Worm (Caenorhabditis elegans) whole organism, L4 larva: ENCODE results near the gene dars-2.

ENCODE experiments used
- D1046.2 ChIP-seq: fragments of 200-800 bp; sonication (Bioruptor generic); IDR thresholded peaks from 2 replicates; pipeline ENCODE4 v1.3.6; 2022; ENCODE audit warnings: missing genetic modification characterization, missing compliant biosample characterization
- F37D6.2 ChIP-seq: sonication (generic microtip); optimal IDR thresholded peaks from 2 replicates; lab custom pipeline; 2016; ENCODE audit warnings: mild to moderate bottlenecking, missing genetic modification characterization, missing compliant biosample characterization
- F44E2.7 ChIP-seq: fragments of 200-800 bp; sonication (Bioruptor generic); IDR thresholded peaks from 2 replicates; pipeline ENCODE4 v2.1.2; 2022; ENCODE audit warnings: missing genetic modification characterization, missing compliant biosample characterization
- F49E8.2 ChIP-seq: sonication (generic microtip); optimal IDR thresholded peaks from 2 replicates; lab custom pipeline; 2016; ENCODE audit warnings: missing compliant biosample characterization, mild to moderate bottlenecking, missing genetic modification characterization, borderline replicate concordance
- T20F7.1 ChIP-seq: fragments of 200-800 bp; sonication (Bioruptor generic); optimal IDR thresholded peaks from 2 replicates; lab custom pipeline; 2018; ENCODE audit warnings: mild to moderate bottlenecking, missing genetic modification characterization, missing compliant biosample characterization
- Y5F2A.4 ChIP-seq: fragments of 200-800 bp; sonication (Bioruptor generic); optimal IDR thresholded peaks from 2 replicates; lab custom pipeline; 2018; ENCODE audit warnings: mild to moderate bottlenecking, missing genetic modification characterization, missing compliant biosample characterization
- ama-1 ChIP-seq: fragments of 150-350 bp; optimal IDR thresholded peaks from 2 replicates; lab custom pipeline; 2014; ENCODE audit warnings: inconsistent platforms, mixed read lengths
- arid-1 ChIP-seq: fragments of 200-800 bp; sonication (Bioruptor generic); conservative IDR thresholded peaks from 2 replicates; pipeline ENCODE4 v1.3.6; 2022; ENCODE audit warnings: missing genetic modification reagents, missing genetic modification characterization, missing compliant biosample characterization
- attf-4 ChIP-seq: sonication (generic microtip); optimal IDR thresholded peaks from 3 replicates; lab custom pipeline; 2017; ENCODE audit warnings: missing biosample characterization, missing genetic modification characterization
- ceh-28 ChIP-seq: fragments of 150-350 bp; optimal IDR thresholded peaks from 2 replicates; lab custom pipeline; 2014; ENCODE audit warnings: missing biosample characterization, missing genetic modification reagents, missing genetic modification characterization
- ceh-82 ChIP-seq: sonication (generic microtip); optimal IDR thresholded peaks from 2 replicates; lab custom pipeline; 2017; ENCODE audit warnings: missing biosample characterization, missing genetic modification characterization
- cey-2 ChIP-seq: sonication (generic microtip); optimal IDR thresholded peaks from 3 replicates; lab custom pipeline; 2017; ENCODE audit warnings: missing genetic modification characterization, mild to moderate bottlenecking, missing compliant biosample characterization, antibody characterized with exemption, borderline replicate concordance; ENCODE audit not compliant: insufficient read depth
- ctbp-1 ChIP-seq: fragments of 200-800 bp; sonication (Bioruptor generic); IDR thresholded peaks from 2 replicates; pipeline ENCODE4 v1.3.6; 2022; ENCODE audit warnings: missing genetic modification reagents, missing genetic modification characterization, missing compliant biosample characterization
- daf-19 ChIP-seq: fragments of 200-800 bp; sonication (Bioruptor generic); conservative IDR thresholded peaks from 2 replicates; pipeline ENCODE4 v1.3.6; 2022; ENCODE audit warnings: missing genetic modification characterization, missing compliant biosample characterization
- dmd-9 ChIP-seq: fragments of 200-800 bp; sonication (Bioruptor generic); IDR thresholded peaks from 2 replicates; pipeline ENCODE4 v1.3.6; 2022; ENCODE audit warnings: missing genetic modification reagents, missing genetic modification characterization, missing compliant biosample characterization
- dpl-1 ChIP-seq: fragments of 150-350 bp; optimal IDR thresholded peaks from 2 replicates; lab custom pipeline; 2014; ENCODE audit warnings: missing biosample characterization, missing genetic modification reagents, missing genetic modification characterization
- dve-1 ChIP-seq: sonication (generic microtip); optimal IDR thresholded peaks from 2 replicates; lab custom pipeline; 2017; ENCODE audit warnings: antibody characterized with exemption, mild to moderate bottlenecking, missing genetic modification characterization, missing compliant biosample characterization; ENCODE audit not compliant: insufficient read depth
- hlh-11 ChIP-seq: fragments of 200-800 bp; sonication (Bioruptor generic); optimal IDR thresholded peaks from 2 replicates; lab custom pipeline; 2018; ENCODE audit warnings: mild to moderate bottlenecking, missing genetic modification characterization, missing compliant biosample characterization
- hlh-30 ChIP-seq: sonication (generic microtip); optimal IDR thresholded peaks from 2 replicates; lab custom pipeline; 2017; ENCODE audit warnings: antibody characterized with exemption, mild to moderate bottlenecking, missing genetic modification characterization, missing compliant biosample characterization; ENCODE audit not compliant: insufficient read depth
- lin-1 ChIP-seq: fragments of 200-800 bp; sonication (Bioruptor generic); IDR thresholded peaks from 2 replicates; pipeline ENCODE4 v1.3.6; 2022; ENCODE audit warnings: missing genetic modification reagents, missing genetic modification characterization, missing compliant biosample characterization
- lin-29 ChIP-seq: fragments of 200-800 bp; sonication (Bioruptor generic); IDR thresholded peaks from 2 replicates; pipeline ENCODE4 v1.3.6; 2022; ENCODE audit warnings: missing genetic modification reagents, missing genetic modification characterization, missing compliant biosample characterization
- lir-3 ChIP-seq: sonication (generic microtip); optimal IDR thresholded peaks from 2 replicates; lab custom pipeline; 2016; ENCODE audit warnings: mild to moderate bottlenecking, missing genetic modification characterization, missing compliant biosample characterization
- lsy-2 ChIP-seq, 2 experiments: fragments of 150-350 bp in 1 of 2; sonication (generic microtip) in 1 of 2; optimal IDR thresholded peaks; 2 replicates each; lab custom pipeline; 2014 to 2017; ENCODE audit warnings: missing biosample characterization in 2 of 2, missing genetic modification characterization in 2 of 2
- madf-9 ChIP-seq: fragments of 200-800 bp; sonication (Bioruptor generic); conservative IDR thresholded peaks from 2 replicates; pipeline ENCODE4 v1.3.6; 2022; ENCODE audit warnings: missing genetic modification reagents, missing genetic modification characterization, missing compliant biosample characterization
- mdl-1 ChIP-seq, 2 experiments: fragments of 150-350 bp in 1 of 2; sonication (generic microtip) in 1 of 2; optimal IDR thresholded peaks; 2 replicates each; lab custom pipeline; 2014 to 2017; ENCODE audit warnings: missing biosample characterization in 2 of 2, missing genetic modification characterization in 2 of 2
- mxl-2 ChIP-seq: fragments of 200-800 bp; sonication (Bioruptor generic); conservative IDR thresholded peaks from 2 replicates; pipeline ENCODE4 v1.3.6; 2022; ENCODE audit warnings: missing genetic modification reagents, missing genetic modification characterization, missing compliant biosample characterization
- mxl-3 ChIP-seq: fragments of 200-800 bp; sonication (Bioruptor generic); optimal IDR thresholded peaks from 2 replicates; lab custom pipeline; 2018; ENCODE audit warnings: mild to moderate bottlenecking, missing genetic modification characterization, missing compliant biosample characterization
- nhr-10 ChIP-seq: fragments of 150-350 bp; optimal IDR thresholded peaks from 2 replicates; lab custom pipeline; 2014; ENCODE audit warnings: missing biosample characterization, missing genetic modification characterization
- nhr-11 ChIP-seq: fragments of 150-350 bp; optimal IDR thresholded peaks from 2 replicates; lab custom pipeline; 2014; ENCODE audit warnings: missing biosample characterization, missing genetic modification characterization
- nhr-42 ChIP-seq: fragments of 200-800 bp; sonication (Bioruptor generic); IDR thresholded peaks from 2 replicates; pipeline ENCODE4 v1.3.6; 2022; ENCODE audit warnings: missing genetic modification characterization, missing compliant biosample characterization
- nhr-48 ChIP-seq: sonication (generic microtip); optimal IDR thresholded peaks from 2 replicates; lab custom pipeline; 2016; ENCODE audit warnings: mild to moderate bottlenecking, missing genetic modification characterization, missing compliant biosample characterization
- php-3 ChIP-seq: fragments of 200-800 bp; sonication (Bioruptor generic); IDR thresholded peaks from 2 replicates; pipeline ENCODE4 v1.3.6; 2022; ENCODE audit warnings: missing genetic modification reagents, missing genetic modification characterization, missing compliant biosample characterization
- pqm-1 ChIP-seq: sonication (generic microtip); optimal IDR thresholded peaks from 2 replicates; lab custom pipeline; 2017; ENCODE audit warnings: missing biosample characterization, missing genetic modification characterization
- saeg-2 ChIP-seq: fragments of 200-800 bp; sonication (Bioruptor generic); IDR thresholded peaks from 2 replicates; pipeline ENCODE4 v1.3.6; 2022; ENCODE audit warnings: missing genetic modification reagents, missing genetic modification characterization, missing compliant biosample characterization
- sdz-12 ChIP-seq: fragments of 200-800 bp; sonication (Bioruptor generic); optimal IDR thresholded peaks from 2 replicates; lab custom pipeline; 2018; ENCODE audit warnings: mild to moderate bottlenecking, missing genetic modification characterization, missing compliant biosample characterization
- snpc-1.2 ChIP-seq: fragments of 200-800 bp; sonication (Bioruptor generic); IDR thresholded peaks from 2 replicates; pipeline ENCODE4 v1.3.6; 2022; ENCODE audit warnings: missing genetic modification reagents, missing genetic modification characterization, missing compliant biosample characterization
- snpc-4 ChIP-seq: fragments of 150-350 bp; optimal IDR thresholded peaks from 2 replicates; lab custom pipeline; 2014; ENCODE audit warnings: missing biosample characterization, missing genetic modification characterization
- spr-1 ChIP-seq: sonication (generic microtip); optimal IDR thresholded peaks from 2 replicates; lab custom pipeline; 2016; ENCODE audit warnings: mild to moderate bottlenecking, missing genetic modification characterization, missing compliant biosample characterization
- spr-3 ChIP-seq: fragments of 200-800 bp; sonication (Bioruptor generic); optimal IDR thresholded peaks from 2 replicates; lab custom pipeline; 2018; ENCODE audit warnings: mild to moderate bottlenecking, missing genetic modification characterization, missing compliant biosample characterization
- tra-1 ChIP-seq: fragments of 200-800 bp; sonication (Bioruptor generic); IDR thresholded peaks from 2 replicates; pipeline ENCODE4 v1.3.6; 2022; ENCODE audit warnings: missing genetic modification reagents, missing genetic modification characterization, missing compliant biosample characterization
- unc-62 ChIP-seq, 3 experiments: fragments of 150-350 bp in 1 of 3; sonication (generic microtip); optimal IDR thresholded peaks in 2 of 3; peaks in 1 of 3; 1 replicate in 1 of 3; 2 replicates in 2 of 3; lab custom pipeline; 2014 to 2017; ENCODE audit warnings: missing biosample characterization in 3 of 3, missing genetic modification characterization in 3 of 3, missing genetic modification reagents in 3 of 3, missing genotype in 1 of 3
- vab-7 ChIP-seq: fragments of 200-800 bp; sonication (Bioruptor generic); IDR thresholded peaks from 2 replicates; pipeline ENCODE4 v1.3.6; 2022; ENCODE audit warnings: missing genetic modification reagents, missing genetic modification characterization, missing compliant biosample characterization
- zfp-3 ChIP-seq: fragments of 200-800 bp; sonication (Bioruptor generic); conservative IDR thresholded peaks from 2 replicates; pipeline ENCODE4 v1.3.6; 2022; ENCODE audit warnings: missing genetic modification reagents, missing genetic modification characterization, missing compliant biosample characterization
- zip-11 ChIP-seq: fragments of 200-800 bp; sonication (Bioruptor generic); IDR thresholded peaks from 2 replicates; pipeline ENCODE4 v1.3.6; 2022; ENCODE audit warnings: missing genetic modification characterization, missing compliant biosample characterization
- zip-2 ChIP-seq: fragments of 150-350 bp; optimal IDR thresholded peaks from 2 replicates; lab custom pipeline; 2014; ENCODE audit warnings: missing biosample characterization, missing genetic modification characterization
- ztf-7 ChIP-seq: fragments of 150-350 bp; optimal IDR thresholded peaks from 2 replicates; lab custom pipeline; 2014; ENCODE audit warnings: missing biosample characterization, missing genetic modification characterization

dars-2 gene

DNA sequence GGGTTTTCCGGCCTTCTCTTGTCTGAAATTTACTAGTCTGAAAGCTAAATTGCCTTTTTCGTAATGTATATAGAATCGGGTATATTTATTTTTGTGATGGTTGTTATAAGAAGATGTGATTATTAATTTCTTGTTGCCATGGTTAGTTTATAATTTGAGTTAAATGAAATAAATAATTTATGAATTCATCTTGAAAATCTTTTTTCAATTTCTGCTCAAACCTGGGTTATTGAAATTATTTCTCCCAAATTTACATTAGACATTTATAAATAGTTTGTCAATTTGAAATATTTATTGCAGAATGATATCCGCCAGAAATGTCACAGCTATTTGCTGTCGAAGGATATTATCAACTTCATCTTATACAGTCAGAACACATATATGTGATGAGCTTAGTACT, at the start of gene dars-2:
Gene dars-2 (plus strand): TSS at position 301 of the 400 bp plus-strand sequence.
- no peak for TF ChIP-seq ztf-7 (tag; lab: Kevin White, UChicago)
- no peak for TF ChIP-seq F49E8.2 (tag; lab: Kevin White, UChicago)
- no peak for TF ChIP-seq mdl-1 (tag; optimal IDR thresholded peaks at IDR 0.05; lab: Kevin White, UChicago)
- TF ChIP-seq lir-3 (tag; lab: Kevin White, UChicago), result no peak
- TF ChIP-seq unc-62 (GFP tag; optimal IDR thresholded peaks at IDR 0.05 in 1 of 2; lab: Kevin White, UChicago), result peak in 1 of 2 experiments; percentile 37
- no peak for TF ChIP-seq unc-62 (tag; optimal IDR thresholded peaks at IDR 0.05; lab: Kevin White, UChicago)

DNA sequence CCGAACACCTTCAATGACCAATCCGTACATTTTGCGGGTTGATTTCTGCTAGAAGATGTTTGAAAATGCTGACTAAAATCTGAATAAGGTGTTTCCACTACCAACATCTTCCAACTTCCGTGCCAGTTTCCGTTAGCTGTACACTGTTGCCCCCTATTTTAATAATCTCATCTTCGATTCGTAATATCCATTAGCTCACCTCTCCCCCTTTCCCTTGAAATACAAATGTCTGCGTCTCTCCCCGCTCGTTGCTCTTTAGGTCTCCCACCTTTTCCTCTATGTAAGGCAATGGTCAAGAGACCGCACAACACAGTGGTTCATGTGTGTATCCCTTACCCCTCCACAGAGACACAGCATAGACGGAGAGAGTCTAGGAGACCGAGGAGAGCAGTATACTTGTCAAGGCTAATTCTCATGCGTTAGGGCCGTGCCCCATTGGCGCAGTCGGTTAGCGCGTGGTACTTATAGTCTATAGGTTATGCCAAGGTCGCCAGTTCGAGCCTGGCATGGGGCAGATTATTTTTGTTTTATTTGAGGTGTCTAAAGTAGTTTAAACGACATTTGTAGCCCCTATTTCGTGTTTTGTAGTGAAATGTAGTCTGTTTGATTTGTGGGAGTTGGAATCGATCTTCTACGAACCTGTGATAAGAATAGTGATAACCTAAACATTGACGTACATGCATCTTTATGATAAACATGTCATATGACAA, 46.6 kb upstream of the dars-2 start, which contains the start of gene gcy-33:
Gene gcy-33 (minus strand): TSS at position 51 of the 710 bp plus-strand sequence.
- TF ChIP-seq mxl-2 (GFP tag; lab: Robert Waterston, UW), result peak; percentile 64; the same call in 1 of the 2 replicates
- no peak for TF ChIP-seq pqm-1
- TF ChIP-seq zip-11 (GFP tag; lab: Robert Waterston, UW), result 0 out of 2 replicates have a peak, but pooled peaks have one; percentile 34
- TF ChIP-seq mxl-3, result peak; percentile 62
- peak; percentile 73; the same call in 1 of the 2 replicates for TF ChIP-seq F44E2.7 (GFP tag; lab: Robert Waterston, UW)
- peak; percentile 72; the same call in 1 of the 2 replicates for TF ChIP-seq saeg-2 (GFP tag; lab: Robert Waterston, UW)
- TF ChIP-seq sdz-12 (GFP tag; lab: Kevin White, UChicago), result peak; percentile 94
- peak; percentile 32 for TF ChIP-seq F37D6.2 (tag; lab: Kevin White, UChicago)
- peak; percentile 84 for TF ChIP-seq ztf-7 (tag; lab: Kevin White, UChicago)
- peak; percentile 89 for TF ChIP-seq hlh-30 (tag; lab: Kevin White, UChicago)
- TF ChIP-seq vab-7 (GFP tag; lab: Robert Waterston, UW), result peak; percentile 93
- TF ChIP-seq spr-3 (GFP tag; lab: Kevin White, UChicago), result peak; percentile 80
- TF ChIP-seq nhr-10 (tag; lab: Kevin White, UChicago), result peak; percentile 78
- peak; percentile 84; the same call in 1 of the 2 replicates for TF ChIP-seq D1046.2
- no peak for TF ChIP-seq snpc-4 (tag; lab: Kevin White, UChicago)
- no peak for TF ChIP-seq attf-4 (tag; lab: Kevin White, UChicago)
- TF ChIP-seq cey-2, result no peak
- TF ChIP-seq tra-1 (GFP tag; lab: Robert Waterston, UW), result peak; percentile 77
- peak; percentile 94 for TF ChIP-seq dve-1 (tag; lab: Kevin White, UChicago)
- peak; percentile 2 for TF ChIP-seq nhr-11 (tag; lab: Kevin White, UChicago)
- TF ChIP-seq lir-3 (tag; lab: Kevin White, UChicago), result peak; percentile 75
- TF ChIP-seq nhr-42 (GFP tag; lab: Robert Waterston, UW), result peak; percentile 77
- TF ChIP-seq lin-1 (GFP tag; lab: Robert Waterston, UW), result peak; percentile 96
- TF ChIP-seq ceh-28 (tag; lab: Kevin White, UChicago), result no peak
- TF ChIP-seq arid-1, result peak; percentile 87
- TF ChIP-seq nhr-48, result peak; percentile 86
- peak; percentile 75 for TF ChIP-seq spr-1
- peak; percentile 77 for TF ChIP-seq T20F7.1 (GFP tag; lab: Kevin White, UChicago)
- peak; percentile 71 for TF ChIP-seq dmd-9 (GFP tag; lab: Robert Waterston, UW)
- TF ChIP-seq madf-9, result peak; percentile 91
- peak; percentile 93 for TF ChIP-seq php-3 (GFP tag; lab: Robert Waterston, UW)
- peak; percentile 85 for TF ChIP-seq zfp-3 (GFP tag; lab: Robert Waterston, UW)
- peak; percentile 51 for TF ChIP-seq Y5F2A.4 (GFP tag; lab: Kevin White, UChicago)
- TF ChIP-seq zip-2, result peak; percentile 75
- peak; percentile 83 for TF ChIP-seq ctbp-1 (GFP tag; lab: Robert Waterston, UW)
- TF ChIP-seq lin-29 (GFP tag; lab: Robert Waterston, UW), result peak; percentile 20; the same call in 1 of the 2 replicates
- TF ChIP-seq dpl-1 (GFP tag; lab: Kevin White, UChicago), result peak; percentile 58
- no peak for TF ChIP-seq ceh-82
- TF ChIP-seq lsy-2 (tag; optimal IDR thresholded peaks at IDR 0.05; lab: Kevin White, UChicago), result peak in 1 of 2 experiments; percentile 74
- peak; percentile 84 for TF ChIP-seq daf-19 (GFP tag; lab: Robert Waterston, UW)
- peak; percentile 89 for TF ChIP-seq snpc-1.2 (GFP tag; lab: Robert Waterston, UW)
- peak; percentile 84 for TF ChIP-seq hlh-11 (tag; lab: Kevin White, UChicago)
- no peak for TF ChIP-seq ama-1 (lab: Kevin White, UChicago)
